Worm (Caenorhabditis elegans) whole organism, L4 larva: ENCODE results near the gene R10H1.1.
"Not testable (repeated sequence)": the region's sequence is repeated elsewhere in the genome, so short reads cannot be mapped to it uniquely, and the experiment has no call there.

Source experiments
- egl-27 ChIP-seq: sonication (generic microtip); optimal IDR thresholded peaks from 3 replicates; lab custom pipeline; 2017; ENCODE audit warnings: missing biosample characterization, missing genetic modification reagents, missing genetic modification characterization
- lin-15B ChIP-seq: fragments of 150-350 bp; sonication (generic microtip); optimal IDR thresholded peaks from 3 replicates; lab custom pipeline; 2014; ENCODE audit warnings: missing biosample characterization, missing genetic modification characterization
- mdl-1 ChIP-seq, 2 experiments: fragments of 150-350 bp in 1 of 2; sonication (generic microtip) in 1 of 2; optimal IDR thresholded peaks; 2 replicates each; lab custom pipeline; 2014 to 2017; ENCODE audit warnings: missing biosample characterization in 2 of 2, missing genetic modification characterization in 2 of 2
- nhr-25 ChIP-seq: sonication (generic microtip); optimal IDR thresholded peaks from 2 replicates; lab custom pipeline; 2017; ENCODE audit warnings: missing genetic modification characterization, mild to moderate bottlenecking, missing compliant biosample characterization, antibody characterized with exemption, moderate library complexity, borderline replicate concordance; ENCODE audit not compliant: insufficient read depth
- pqm-1 ChIP-seq: sonication (generic microtip); optimal IDR thresholded peaks from 2 replicates; lab custom pipeline; 2017; ENCODE audit warnings: missing biosample characterization, missing genetic modification characterization
- tag-97 ChIP-seq: fragments of 200-800 bp; sonication (Bioruptor generic); IDR thresholded peaks from 2 replicates; pipeline ENCODE4 v1.3.6; 2022; ENCODE audit warnings: missing genetic modification characterization, missing compliant biosample characterization
- unc-130 ChIP-seq: sonication (generic microtip); optimal IDR thresholded peaks from 2 replicates; lab custom pipeline; 2016; ENCODE audit warnings: missing genetic modification reagents, missing genetic modification characterization, missing compliant biosample characterization

- TF ChIP-seq mdl-1 (tag; optimal IDR thresholded peaks at IDR 0.05; lab: Kevin White, UChicago); tag-97 (GFP tag; lab: Robert Waterston, UW); egl-27 (tag; lab: Kevin White, UChicago); nhr-25 (tag; lab: Kevin White, UChicago); unc-130 (GFP tag; lab: Kevin White, UChicago); lin-15B (tag; lab: Kevin White, UChicago); pqm-1 (tag; lab: Kevin White, UChicago): not testable (repeated sequence)
Observed at ce11 chrII:7446683-7447082, 47.6 kb upstream of the R10H1.1 start.
